Worm (Caenorhabditis elegans): ENCODE measurements around the gene bkip-1.

- TF ChIP-seq dao-5 (tag; optimal IDR thresholded peaks at IDR 0.05) (no peak), W03F9.2 (tag; optimal IDR thresholded peaks at IDR 0.05) (no peak)
Measured at ce11 chrII:14118391-14118790, 17.3 kb downstream of the bkip-1 start.
